Fruit fly (Drosophila melanogaster) whole organism, embryonic: ENCODE results near the gene c12.1.

ENCODE experiments used
- Asciz ChIP-seq: fragments of 200-800 bp; sonication (Bioruptor generic); optimal IDR thresholded peaks from 2 replicates; lab custom pipeline; 2017; ENCODE audit warnings: missing biosample characterization, mild to moderate bottlenecking, missing genetic modification characterization, missing genetic modification reagents
- BEAF-32 ChIP-seq: fragments of 200-800 bp; sonication (Bioruptor generic); optimal IDR thresholded peaks from 3 replicates; lab custom pipeline; 2017; ENCODE audit warnings: missing biosample characterization, missing genetic modification characterization, mild to moderate bottlenecking, moderate library complexity, missing genetic modification reagents
- Bgb ChIP-seq: fragments of 200-800 bp; sonication (Bioruptor generic); IDR thresholded peaks from 2 replicates; pipeline ENCODE4 v1.3.6; 2022; ENCODE audit warnings: missing biosample characterization, missing genetic modification characterization; ENCODE audit not compliant: partially characterized antibody
- CG12769 ChIP-seq: fragments of 200-800 bp; sonication (Bioruptor generic); optimal IDR thresholded peaks from 2 replicates; lab custom pipeline; 2019; ENCODE audit warnings: missing biosample characterization, mild to moderate bottlenecking, missing genetic modification characterization, moderate library complexity
- CG13287 ChIP-seq: fragments of 200-800 bp; sonication (Bioruptor generic); IDR thresholded peaks from 2 replicates; pipeline ENCODE4 v1.3.6; 2022; ENCODE audit warnings: missing biosample characterization, missing genetic modification characterization; ENCODE audit not compliant: partially characterized antibody
- CG14965 ChIP-seq: fragments of 200-800 bp; sonication (Bioruptor generic); optimal IDR thresholded peaks from 2 replicates; lab custom pipeline; 2016; ENCODE audit warnings: missing biosample characterization, missing genetic modification characterization, borderline replicate concordance
- CG15514 ChIP-seq: fragments of 200-800 bp; sonication (Bioruptor generic); optimal IDR thresholded peaks from 3 replicates; lab custom pipeline; 2017; ENCODE audit warnings: missing biosample characterization, missing genetic modification characterization, mild to moderate bottlenecking, moderate library complexity, missing genetic modification reagents
- CG15696 ChIP-seq: fragments of 200-800 bp; sonication (Bioruptor generic); optimal IDR thresholded peaks from 2 replicates; lab custom pipeline; 2019; ENCODE audit warnings: missing biosample characterization, mild to moderate bottlenecking, missing genetic modification characterization, moderate library complexity
- CG16813 ChIP-seq: fragments of 200-800 bp; sonication (Bioruptor generic); IDR thresholded peaks from 3 replicates; pipeline ENCODE4 v1.3.6; 2022; ENCODE audit warnings: missing biosample characterization, missing genetic modification characterization; ENCODE audit not compliant: partially characterized antibody
- CG18619 ChIP-seq: fragments of 200-800 bp; sonication (Bioruptor generic); optimal IDR thresholded peaks from 3 replicates; lab custom pipeline; 2017; ENCODE audit warnings: missing biosample characterization, mild to moderate bottlenecking, missing genetic modification characterization
- CG30020 ChIP-seq: fragments of 200-800 bp; optimal IDR thresholded peaks from 2 replicates; lab custom pipeline; 2019; ENCODE audit warnings: missing biosample characterization, mild to moderate bottlenecking, missing genetic modification characterization, moderate library complexity
- CG34224 ChIP-seq: fragments of 200-800 bp; sonication (Bioruptor generic); IDR thresholded peaks from 3 replicates; pipeline ENCODE4 v1.3.6; 2022; ENCODE audit warnings: missing biosample characterization, missing genetic modification characterization; ENCODE audit not compliant: partially characterized antibody
- CG34422 ChIP-seq: fragments of 200-800 bp; sonication (Bioruptor generic); IDR thresholded peaks from 3 replicates; pipeline ENCODE4 v1.3.6; 2022; ENCODE audit warnings: missing biosample characterization, missing genetic modification characterization
- CG4707 ChIP-seq: fragments of 200-800 bp; sonication (Bioruptor generic); optimal IDR thresholded peaks from 2 replicates; lab custom pipeline; 2018; ENCODE audit warnings: missing biosample characterization, mild to moderate bottlenecking, missing genetic modification characterization, moderate library complexity
- CG6791 ChIP-seq: fragments of 200-800 bp; sonication (Bioruptor generic); IDR thresholded peaks from 3 replicates; pipeline ENCODE4 v1.3.6; 2022; ENCODE audit warnings: missing biosample characterization, missing genetic modification characterization; ENCODE audit not compliant: partially characterized antibody
- CG6813 ChIP-seq: fragments of 200-800 bp; sonication (Bioruptor generic); optimal IDR thresholded peaks from 2 replicates; lab custom pipeline; 2017; ENCODE audit warnings: missing biosample characterization, missing genetic modification characterization, mild to moderate bottlenecking, moderate library complexity, missing genetic modification reagents
- Dfd ChIP-seq, 2 experiments: fragments of >200 bp; optimal IDR thresholded peaks; 2 replicates each; lab custom pipeline; 2017; ENCODE audit warnings: missing biosample characterization in 2 of 2, missing genetic modification characterization in 2 of 2
- Dll ChIP-seq: fragments of 200-800 bp; sonication (Bioruptor generic); IDR thresholded peaks from 4 replicates; pipeline ENCODE4 v1.3.6; 2022; ENCODE audit warnings: missing biosample characterization, missing genetic modification characterization; ENCODE audit not compliant: partially characterized antibody
- Doc3 ChIP-seq: fragments of 200-800 bp; sonication (Bioruptor generic); IDR thresholded peaks from 3 replicates; pipeline ENCODE4 v1.3.6; 2022; ENCODE audit warnings: missing biosample characterization, missing genetic modification characterization; ENCODE audit not compliant: partially characterized antibody
- E2f2 ChIP-seq: fragments of 200-800 bp; sonication (Bioruptor generic); IDR thresholded peaks from 2 replicates; pipeline ENCODE4 v1.3.6; 2022; ENCODE audit warnings: missing biosample characterization, missing genetic modification characterization
- HHEX ChIP-seq: fragments of 200-800 bp; sonication (Bioruptor generic); optimal IDR thresholded peaks from 3 replicates; lab custom pipeline; 2017; ENCODE audit warnings: missing biosample characterization, mild to moderate bottlenecking, missing genetic modification characterization, missing genetic modification reagents
- HLH3B ChIP-seq: fragments of 200-800 bp; sonication (Bioruptor generic); IDR thresholded peaks from 2 replicates; pipeline ENCODE4 v1.3.6; 2022; ENCODE audit warnings: missing biosample characterization, missing genetic modification characterization
- MBD-R2 ChIP-seq: fragments of 200-800 bp; sonication (Bioruptor generic); IDR thresholded peaks from 2 replicates; pipeline ENCODE4 v1.3.6; 2022; ENCODE audit warnings: missing biosample characterization, missing genetic modification characterization
- MESR4 ChIP-seq: fragments of 200-800 bp; sonication (Bioruptor generic); optimal IDR thresholded peaks from 2 replicates; lab custom pipeline; 2018; ENCODE audit warnings: missing biosample characterization, mild to moderate bottlenecking, missing genetic modification characterization, moderate library complexity
- Mrtf ChIP-seq: fragments of 200-800 bp; sonication (Bioruptor generic); IDR thresholded peaks from 3 replicates; pipeline ENCODE4 v1.3.6; 2022; ENCODE audit warnings: missing biosample characterization, missing genetic modification characterization
- NC2α ChIP-seq: fragments of 200-800 bp; sonication (Bioruptor generic); optimal IDR thresholded peaks from 2 replicates; lab custom pipeline; 2016; ENCODE audit warnings: missing biosample characterization, missing genetic modification characterization
- NFAT ChIP-seq: fragments of 200-800 bp; sonication (Bioruptor generic); IDR thresholded peaks from 2 replicates; pipeline ENCODE4 v1.3.6; 2022; ENCODE audit warnings: missing biosample characterization, missing genetic modification characterization
- Opbp ChIP-seq: fragments of 200-800 bp; sonication (Bioruptor generic); IDR thresholded peaks from 3 replicates; pipeline ENCODE4 v1.3.6; 2022; ENCODE audit warnings: missing biosample characterization, missing genetic modification characterization; ENCODE audit not compliant: partially characterized antibody
- Scr ChIP-seq: fragments of 200-800 bp; sonication (Bioruptor generic); IDR thresholded peaks from 2 replicates; pipeline ENCODE4 v1.3.6; 2022; ENCODE audit warnings: missing biosample characterization, missing genetic modification characterization; ENCODE audit not compliant: partially characterized antibody
- Sry-δ ChIP-seq: fragments of 200-800 bp; sonication (Bioruptor generic); optimal IDR thresholded peaks from 2 replicates; lab custom pipeline; 2016; ENCODE audit warnings: missing biosample characterization, missing genetic modification characterization
- amos ChIP-seq: fragments of 200-800 bp; sonication (Bioruptor generic); IDR thresholded peaks from 2 replicates; pipeline ENCODE4 v1.3.6; 2022; ENCODE audit warnings: missing biosample characterization, missing genetic modification characterization; ENCODE audit not compliant: partially characterized antibody
- chinmo ChIP-seq: fragments of 200-800 bp; sonication (Bioruptor generic); IDR thresholded peaks from 4 replicates; pipeline ENCODE4 v1.3.6; 2022; ENCODE audit warnings: missing biosample characterization, missing genetic modification characterization; ENCODE audit not compliant: partially characterized antibody
- dpn ChIP-seq, 2 experiments: fragments of 200-800 bp; sonication (Bioruptor generic); optimal IDR thresholded peaks; 3 replicates each; lab custom pipeline; 2016; ENCODE audit warnings: missing biosample characterization in 2 of 2, missing genetic modification characterization in 2 of 2
- gcm2 ChIP-seq: fragments of 200-800 bp; sonication (Bioruptor generic); optimal IDR thresholded peaks from 2 replicates; lab custom pipeline; 2016; ENCODE audit warnings: missing biosample characterization, missing genetic modification characterization
- hbn ChIP-seq: fragments of 200-800 bp; sonication (Bioruptor generic); IDR thresholded peaks from 2 replicates; pipeline ENCODE4 v1.3.6; 2022; ENCODE audit warnings: missing biosample characterization, missing genetic modification characterization; ENCODE audit not compliant: partially characterized antibody
- knrl ChIP-seq: fragments of 200-800 bp; sonication (Bioruptor generic); IDR thresholded peaks from 3 replicates; pipeline ENCODE4 v1.3.6; 2022; ENCODE audit warnings: missing biosample characterization, missing genetic modification characterization; ENCODE audit not compliant: partially characterized antibody
- nmo ChIP-seq: fragments of 200-800 bp; sonication (Bioruptor generic); optimal IDR thresholded peaks from 2 replicates; lab custom pipeline; 2018; ENCODE audit warnings: missing biosample characterization, mild to moderate bottlenecking, missing genetic modification characterization, moderate library complexity
- pho ChIP-seq: fragments of 200-800 bp; sonication (Bioruptor generic); optimal IDR thresholded peaks from 2 replicates; lab custom pipeline; 2016; ENCODE audit warnings: missing biosample characterization, missing genetic modification characterization
- phol ChIP-seq: fragments of 200-800 bp; sonication (Bioruptor generic); optimal IDR thresholded peaks from 3 replicates; lab custom pipeline; 2018; ENCODE audit warnings: missing biosample characterization, mild to moderate bottlenecking, missing genetic modification characterization, moderate library complexity
- row ChIP-seq: fragments of 200-800 bp; sonication (Bioruptor generic); IDR thresholded peaks from 3 replicates; pipeline ENCODE4 v1.3.6; 2022; ENCODE audit warnings: missing biosample characterization, missing genetic modification characterization
- trem ChIP-seq: fragments of 200-800 bp; optimal IDR thresholded peaks from 3 replicates; lab custom pipeline; 2019; ENCODE audit warnings: missing biosample characterization, mild to moderate bottlenecking, missing genetic modification characterization, moderate library complexity
- unc-4 ChIP-seq: fragments of 200-800 bp; sonication (Bioruptor generic); IDR thresholded peaks from 2 replicates; pipeline ENCODE4 v1.3.6; 2022; ENCODE audit warnings: missing biosample characterization, missing genetic modification characterization; ENCODE audit not compliant: partially characterized antibody
- wdn ChIP-seq: fragments of 200-800 bp; sonication (Bioruptor generic); IDR thresholded peaks from 2 replicates; pipeline ENCODE4 v1.3.6; 2022; ENCODE audit warnings: missing biosample characterization, missing genetic modification characterization

Gene c12.1

DNA sequence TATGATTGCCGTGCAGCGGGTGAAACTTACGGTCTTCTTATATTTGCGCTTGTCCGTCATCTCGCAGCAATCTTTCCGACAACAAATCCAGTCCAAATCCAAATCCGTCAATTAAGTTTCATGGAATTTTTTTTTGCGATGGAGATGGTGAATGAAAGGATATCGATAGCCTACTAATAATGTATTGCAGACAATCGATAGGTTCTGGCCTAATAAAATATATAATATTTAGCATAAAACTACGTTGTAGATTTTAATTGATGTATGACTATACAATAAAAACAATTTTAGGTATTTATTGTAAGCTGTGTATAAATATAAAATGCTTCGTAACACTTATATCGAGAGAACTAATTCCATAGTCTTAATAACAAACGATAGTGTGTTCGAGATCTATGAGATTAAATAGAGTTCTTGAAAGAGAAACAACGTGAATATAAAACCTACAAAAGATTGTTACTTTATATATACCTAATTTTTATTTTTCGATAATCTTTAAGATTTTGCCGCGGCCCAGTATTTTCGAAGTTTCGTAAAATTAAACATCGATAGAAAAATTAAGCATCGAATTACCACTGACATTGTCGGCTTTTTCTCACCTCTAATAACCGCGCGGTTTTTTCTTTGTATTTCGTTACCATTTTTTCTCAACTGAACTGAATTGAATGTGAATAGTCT lies 46.1 kb downstream of the c12.1 start, which contains the start of the genes Cfp1 and Aladin (continued):
- peak; percentile 41; the same call in 1 of the 2 replicates for TF ChIP-seq amos
- TF ChIP-seq phol: peak; percentile 6
- TF ChIP-seq Scr (GFP tag; lab: Robert Waterston, UW): peak; percentile 72
- TF ChIP-seq dpn (GFP tag; optimal IDR thresholded peaks at IDR 0.05; lab: Kevin White, UChicago): no peak
- TF ChIP-seq trem (tag; lab: Kevin White, UChicago): peak; percentile 13
- TF ChIP-seq row (GFP tag; lab: Robert Waterston, UW): peak; percentile 53
- TF ChIP-seq HLH3B (GFP tag; lab: Robert Waterston, UW): no peak
- TF ChIP-seq CG15696: no peak
- peak; percentile 70; the same call in 3 of the 4 replicates for TF ChIP-seq Dll
- 0 out of 3 replicates have a peak, but pooled peaks have one; percentile 24 for TF ChIP-seq Doc3 (GFP tag; lab: Robert Waterston, UW)
- no peak for TF ChIP-seq Asciz (GFP tag; lab: Kevin White, UChicago)
- TF ChIP-seq pho (GFP tag; lab: Kevin White, UChicago): no peak
- TF ChIP-seq unc-4 (GFP tag; lab: Robert Waterston, UW): peak; percentile 60; the same call in 1 of the 2 replicates
- no peak for TF ChIP-seq gcm2 (GFP tag; lab: Kevin White, UChicago)
- no peak for TF ChIP-seq CG6813 (GFP tag; lab: Kevin White, UChicago)
- no peak for TF ChIP-seq CG4707
- peak; percentile 33 for TF ChIP-seq Bgb
- TF ChIP-seq MESR4 (GFP tag; lab: Kevin White, UChicago): peak; percentile 55
- no peak for TF ChIP-seq CG18619 (GFP tag; lab: Kevin White, UChicago)
- peak; percentile 69 for TF ChIP-seq CG13287 (GFP tag; lab: Robert Waterston, UW)
- TF ChIP-seq CG14965 (GFP tag; lab: Kevin White, UChicago): no peak
- 0 out of 2 replicates have a peak, but pooled peaks have one; percentile 10 for TF ChIP-seq NFAT (GFP tag; lab: Robert Waterston, UW)
- peak; percentile 50; the same call in 2 of the 3 replicates for TF ChIP-seq Opbp (GFP tag; lab: Robert Waterston, UW)
- TF ChIP-seq E2f2: peak; percentile 57
- TF ChIP-seq Dfd (GFP tag; optimal IDR thresholded peaks at IDR 0.05; lab: Kevin White, UChicago): no peak
- no peak for TF ChIP-seq Mrtf (GFP tag; lab: Robert Waterston, UW)
- TF ChIP-seq CG15514: no peak
- TF ChIP-seq CG34422 (GFP tag; lab: Robert Waterston, UW): no peak
- peak; percentile 40; the same call in 1 of the 3 replicates for TF ChIP-seq CG6791 (GFP tag; lab: Robert Waterston, UW)
- TF ChIP-seq HHEX: no peak
- peak; percentile 64; the same call in 2 of the 3 replicates for TF ChIP-seq knrl (GFP tag; lab: Robert Waterston, UW)
- TF ChIP-seq CG30020: peak; percentile 27
- TF ChIP-seq CG16813 (GFP tag; lab: Robert Waterston, UW): peak; percentile 59; the same call in 2 of the 3 replicates
- TF ChIP-seq MBD-R2 (GFP tag; lab: Robert Waterston, UW): peak; percentile 39
- peak; percentile 71 for TF ChIP-seq Sry-δ (GFP tag; lab: Kevin White, UChicago)
- TF ChIP-seq chinmo (GFP tag; lab: Robert Waterston, UW): 0 out of 4 replicates have a peak, but pooled peaks have one; percentile 28
- peak; percentile 77 for TF ChIP-seq BEAF-32 (GFP tag; lab: Kevin White, UChicago)
- no peak for TF ChIP-seq NC2α (GFP tag; lab: Kevin White, UChicago)
- TF ChIP-seq wdn (GFP tag; lab: Robert Waterston, UW): no peak
- peak; percentile 23 for TF ChIP-seq nmo
- peak; percentile 32; the same call in 1 of the 2 replicates for TF ChIP-seq hbn
- TF ChIP-seq CG12769 (tag; lab: Kevin White, UChicago): no peak
- peak; percentile 37; the same call in 2 of the 3 replicates for TF ChIP-seq CG34224
- TF ChIP-seq, all 482 proteins: peak for 34
